Fruit fly (Drosophila melanogaster) whole organism, embryonic: ENCODE results near the gene CG14282.

Experiments
- Ada2b ChIP-seq: fragments of 200-800 bp; sonication (Bioruptor generic); IDR thresholded peaks from 2 replicates; pipeline ENCODE4 v1.3.6; 2022; ENCODE audit warnings: missing biosample characterization, missing genetic modification characterization
- Asciz ChIP-seq: fragments of 200-800 bp; sonication (Bioruptor generic); optimal IDR thresholded peaks from 2 replicates; lab custom pipeline; 2017; ENCODE audit warnings: missing biosample characterization, mild to moderate bottlenecking, missing genetic modification characterization, missing genetic modification reagents
- CG11093 ChIP-seq: fragments of 200-800 bp; sonication (Bioruptor generic); IDR thresholded peaks from 3 replicates; pipeline ENCODE4 v1.3.6; 2022; ENCODE audit warnings: missing biosample characterization, missing genetic modification characterization
- CG11696 ChIP-seq: fragments of 200-800 bp; sonication (Bioruptor generic); IDR thresholded peaks from 2 replicates; pipeline ENCODE4 v1.3.6; 2022; ENCODE audit warnings: missing biosample characterization, missing genetic modification characterization
- CG12071 ChIP-seq: fragments of 200-800 bp; sonication (Bioruptor generic); optimal IDR thresholded peaks from 3 replicates; lab custom pipeline; 2018; ENCODE audit warnings: missing biosample characterization, mild to moderate bottlenecking, missing genetic modification characterization
- CG12942 ChIP-seq: fragments of 200-800 bp; sonication (Bioruptor generic); optimal IDR thresholded peaks from 3 replicates; lab custom pipeline; 2016; ENCODE audit warnings: missing biosample characterization, missing genetic modification characterization
- CG13296 ChIP-seq: fragments of 200-800 bp; sonication (Bioruptor generic); optimal IDR thresholded peaks from 3 replicates; lab custom pipeline; 2018; ENCODE audit warnings: missing biosample characterization, mild to moderate bottlenecking, missing genetic modification characterization
- CG14441 ChIP-seq: fragments of 200-800 bp; sonication (Bioruptor generic); IDR thresholded peaks from 2 replicates; pipeline ENCODE4 v1.3.6; 2022; ENCODE audit warnings: missing biosample characterization, missing genetic modification characterization
- CG17361 ChIP-seq: fragments of 200-800 bp; sonication (Bioruptor generic); IDR thresholded peaks from 3 replicates; pipeline ENCODE4 v1.3.6; 2022; ENCODE audit warnings: missing biosample characterization, missing genetic modification characterization
- CG18476 ChIP-seq: fragments of 200-800 bp; sonication (Bioruptor generic); optimal IDR thresholded peaks from 2 replicates; lab custom pipeline; 2016; ENCODE audit warnings: missing biosample characterization, mild to moderate bottlenecking, missing genetic modification characterization
- CG18619 ChIP-seq: fragments of 200-800 bp; sonication (Bioruptor generic); optimal IDR thresholded peaks from 3 replicates; lab custom pipeline; 2017; ENCODE audit warnings: missing biosample characterization, mild to moderate bottlenecking, missing genetic modification characterization
- CG32772 ChIP-seq: fragments of 200-800 bp; sonication (Bioruptor generic); IDR thresholded peaks from 2 replicates; pipeline ENCODE4 v1.3.6; 2022; ENCODE audit warnings: missing biosample characterization, missing genetic modification characterization
- CG3281 ChIP-seq: fragments of 200-800 bp; sonication (Bioruptor generic); optimal IDR thresholded peaks from 3 replicates; lab custom pipeline; 2017; ENCODE audit warnings: missing biosample characterization, mild to moderate bottlenecking, missing genetic modification characterization
- CG4404 ChIP-seq: fragments of 200-800 bp; sonication (Bioruptor generic); IDR thresholded peaks from 2 replicates; pipeline ENCODE4 v1.3.6; 2022; ENCODE audit warnings: missing biosample characterization, missing genetic modification characterization
- CG4820 ChIP-seq: fragments of 200-800 bp; sonication (Bioruptor generic); optimal IDR thresholded peaks from 3 replicates; lab custom pipeline; 2016; ENCODE audit warnings: missing biosample characterization, missing genetic modification characterization
- CG6254 ChIP-seq: fragments of 200-800 bp; sonication (Bioruptor generic); optimal IDR thresholded peaks from 3 replicates; lab custom pipeline; 2017; ENCODE audit warnings: mild to moderate bottlenecking, missing biosample characterization, missing genetic modification reagents, missing genetic modification characterization
- CG6683 ChIP-seq: fragments of 200-800 bp; sonication (Bioruptor generic); optimal IDR thresholded peaks from 2 replicates; lab custom pipeline; 2017; ENCODE audit warnings: missing biosample characterization, mild to moderate bottlenecking, missing genetic modification characterization, missing genetic modification reagents
- CG7987 ChIP-seq: fragments of 200-800 bp; sonication (Bioruptor generic); optimal IDR thresholded peaks from 2 replicates; lab custom pipeline; 2018; ENCODE audit warnings: missing biosample characterization, mild to moderate bottlenecking, missing genetic modification characterization, moderate library complexity
- CG8089 ChIP-seq: fragments of 200-800 bp; sonication (Bioruptor generic); optimal IDR thresholded peaks from 3 replicates; lab custom pipeline; 2016; ENCODE audit warnings: missing biosample characterization, missing genetic modification characterization
- CG9876 ChIP-seq: fragments of 200-800 bp; sonication (Bioruptor generic); optimal IDR thresholded peaks from 2 replicates; lab custom pipeline; 2016; ENCODE audit warnings: missing biosample characterization, missing genetic modification characterization
- Ets65A ChIP-seq: fragments of 200-800 bp; sonication (Bioruptor generic); peaks from one replicate; lab custom pipeline; 2016; ENCODE audit warnings: missing biosample characterization, missing genetic modification characterization
- NC2β ChIP-seq: fragments of 200-800 bp; sonication (Bioruptor generic); optimal IDR thresholded peaks from 2 replicates; lab custom pipeline; 2016; ENCODE audit warnings: missing biosample characterization, missing genetic modification characterization
- NFAT ChIP-seq: fragments of 200-800 bp; sonication (Bioruptor generic); IDR thresholded peaks from 2 replicates; pipeline ENCODE4 v1.3.6; 2022; ENCODE audit warnings: missing biosample characterization, missing genetic modification characterization
- Optix ChIP-seq: fragments of 200-800 bp; sonication (Bioruptor generic); IDR thresholded peaks from 3 replicates; pipeline ENCODE4 v1.3.6; 2022; ENCODE audit warnings: missing biosample characterization, missing genetic modification characterization
- Pdp1 ChIP-seq, 2 experiments: fragments of 200-800 bp; sonication (Bioruptor generic); optimal IDR thresholded peaks; 3 replicates each; lab custom pipeline; 2016; ENCODE audit warnings: missing biosample characterization in 2 of 2, missing genetic modification characterization in 2 of 2, mild to moderate bottlenecking in 1 of 2, moderate library complexity in 1 of 2
- Six4 ChIP-seq: fragments of 200-800 bp; sonication (Bioruptor generic); optimal IDR thresholded peaks from 2 replicates; lab custom pipeline; 2016; ENCODE audit warnings: missing biosample characterization, missing genetic modification characterization
- Sox100B ChIP-seq: fragments of 200-800 bp; sonication (Bioruptor generic); optimal IDR thresholded peaks from 3 replicates; lab custom pipeline; 2018; ENCODE audit warnings: missing biosample characterization, mild to moderate bottlenecking, missing genetic modification characterization
- Vsx1 ChIP-seq: fragments of 200-800 bp; sonication (Bioruptor generic); optimal IDR thresholded peaks from 2 replicates; lab custom pipeline; 2017; ENCODE audit warnings: missing biosample characterization, mild to moderate bottlenecking, missing genetic modification characterization, missing genetic modification reagents
- bbx ChIP-seq: fragments of 200-800 bp; sonication (Bioruptor generic); IDR thresholded peaks from 2 replicates; pipeline ENCODE4 v1.3.6; 2022; ENCODE audit warnings: missing biosample characterization, missing genetic modification characterization; ENCODE audit not compliant: partially characterized antibody
- dimm ChIP-seq: fragments of 200-800 bp; sonication (Bioruptor generic); IDR thresholded peaks from 2 replicates; pipeline ENCODE4 v1.3.6; 2022; ENCODE audit warnings: missing biosample characterization, missing genetic modification characterization
- esg ChIP-seq: fragments of 200-800 bp; sonication (Bioruptor generic); conservative IDR thresholded peaks from 2 replicates; pipeline ENCODE4 v1.3.6; 2022; ENCODE audit warnings: missing biosample characterization, missing genetic modification characterization
- gfzf ChIP-seq: fragments of 200-800 bp; sonication (Bioruptor generic); optimal IDR thresholded peaks from 2 replicates; lab custom pipeline; 2016; ENCODE audit warnings: missing biosample characterization, mild to moderate bottlenecking, missing genetic modification characterization, moderate library complexity
- grn ChIP-seq: fragments of 200-800 bp; sonication (Bioruptor generic); optimal IDR thresholded peaks from 3 replicates; lab custom pipeline; 2017; ENCODE audit warnings: missing biosample characterization, missing genetic modification characterization
- gro ChIP-seq: fragments of 200-800 bp; sonication (Bioruptor generic); optimal IDR thresholded peaks from 2 replicates; lab custom pipeline; 2016; ENCODE audit warnings: missing biosample characterization, missing genetic modification characterization
- gsb-n ChIP-seq: fragments of 200-800 bp; sonication (Bioruptor generic); optimal IDR thresholded peaks from 3 replicates; lab custom pipeline; 2018; ENCODE audit warnings: missing biosample characterization, mild to moderate bottlenecking, missing genetic modification characterization
- hkb ChIP-seq, 2 experiments: fragments of 200-800 bp in 1 of 2; fragments of >200 bp in 1 of 2; sonication (Bioruptor generic) in 1 of 2; IDR thresholded peaks in 1 of 2; optimal IDR thresholded peaks in 1 of 2; 2 replicates each; pipeline versions ENCODE4 v1.3.6 to Lab custom; 2017 to 2022; ENCODE audit warnings: missing biosample characterization in 1 of 2, missing genetic modification characterization in 1 of 2
- kay ChIP-seq: fragments of 200-800 bp; sonication (Bioruptor generic); optimal IDR thresholded peaks from 2 replicates; lab custom pipeline; 2016; ENCODE audit warnings: missing biosample characterization, missing genetic modification characterization
- lab ChIP-seq: fragments of 200-800 bp; sonication (Bioruptor generic); optimal IDR thresholded peaks from 3 replicates; lab custom pipeline; 2017; ENCODE audit warnings: missing biosample characterization, missing genetic modification characterization, mild to moderate bottlenecking, moderate library complexity, missing genetic modification reagents
- otp ChIP-seq: fragments of 200-800 bp; sonication (Bioruptor generic); IDR thresholded peaks from 3 replicates; pipeline ENCODE4, ENCODE4 v1.3.6; 2022; ENCODE audit warnings: missing biosample characterization, missing genetic modification characterization
- pho ChIP-seq: fragments of 200-800 bp; sonication (Bioruptor generic); optimal IDR thresholded peaks from 2 replicates; lab custom pipeline; 2016; ENCODE audit warnings: missing biosample characterization, missing genetic modification characterization
- pnt ChIP-seq: fragments of 200-800 bp; sonication (Bioruptor generic); optimal IDR thresholded peaks from 3 replicates; lab custom pipeline; 2016; ENCODE audit warnings: missing biosample characterization, missing genetic modification characterization
- rib ChIP-seq: fragments of 200-800 bp; sonication (Bioruptor generic); IDR thresholded peaks from 2 replicates; pipeline ENCODE4 v1.3.6; 2022; ENCODE audit warnings: missing biosample characterization, missing genetic modification characterization
- row ChIP-seq: fragments of 200-800 bp; sonication (Bioruptor generic); IDR thresholded peaks from 3 replicates; pipeline ENCODE4 v1.3.6; 2022; ENCODE audit warnings: missing biosample characterization, missing genetic modification characterization
- salm ChIP-seq: fragments of 200-800 bp; sonication (Bioruptor generic); optimal IDR thresholded peaks from 2 replicates; lab custom pipeline; 2018; ENCODE audit warnings: missing biosample characterization, mild to moderate bottlenecking, missing genetic modification characterization
- schlank ChIP-seq: fragments of 200-800 bp; sonication (Bioruptor generic); optimal IDR thresholded peaks from 2 replicates; lab custom pipeline; 2018; ENCODE audit warnings: missing biosample characterization, mild to moderate bottlenecking, missing genetic modification characterization
- sd ChIP-seq: fragments of 200-800 bp; sonication (Bioruptor generic); optimal IDR thresholded peaks from 3 replicates; lab custom pipeline; 2018; ENCODE audit warnings: missing biosample characterization, mild to moderate bottlenecking, missing genetic modification characterization, moderate library complexity
- so ChIP-seq: fragments of 200-800 bp; sonication (Bioruptor generic); IDR thresholded peaks from 3 replicates; pipeline ENCODE4 v1.3.6; 2022; ENCODE audit warnings: missing biosample characterization, missing genetic modification characterization
- ssp ChIP-seq: fragments of 200-800 bp; sonication (Bioruptor generic); IDR thresholded peaks from 2 replicates; pipeline ENCODE4 v1.3.6; 2022; ENCODE audit warnings: missing biosample characterization, missing genetic modification characterization
- zfh2 ChIP-seq: fragments of 200-800 bp; sonication (Bioruptor generic); optimal IDR thresholded peaks from 2 replicates; lab custom pipeline; 2016; ENCODE audit warnings: missing biosample characterization, missing genetic modification characterization

The CG14282 gene

DNA sequence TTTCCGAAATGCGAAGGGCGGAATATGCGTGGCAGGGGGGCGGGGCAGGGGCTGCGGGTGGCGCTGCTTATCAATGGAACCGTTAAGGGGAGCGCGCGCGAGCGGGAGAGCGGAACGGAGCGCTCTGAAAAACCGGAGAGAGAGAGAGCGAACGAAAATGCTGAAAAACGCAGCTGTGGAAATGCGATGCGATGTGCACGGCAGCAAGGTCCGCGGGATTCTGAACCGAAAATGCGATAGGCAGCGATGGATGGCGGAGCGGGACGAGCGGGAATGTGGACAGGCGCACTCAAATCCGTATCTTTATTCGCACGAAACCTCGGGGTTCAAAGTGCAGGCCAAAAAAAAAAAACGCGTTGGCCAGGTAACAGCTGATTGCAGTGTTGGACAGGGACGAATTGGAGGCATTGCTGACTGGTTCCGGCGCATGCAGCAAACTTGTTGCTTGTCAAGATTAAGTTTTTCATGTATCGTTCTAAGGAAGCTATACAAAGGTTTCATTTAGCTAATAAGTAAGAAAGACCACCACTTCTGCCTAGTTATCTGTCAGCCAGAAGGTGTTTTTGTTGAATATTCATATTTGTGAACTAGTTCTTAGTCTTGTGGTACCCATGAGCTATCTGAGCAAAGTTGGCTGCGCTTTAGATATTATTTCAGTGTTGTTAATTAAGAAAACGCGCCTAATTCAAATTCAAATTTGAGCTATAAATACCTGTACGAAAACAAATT is 29.1 kb upstream of the CG14282 start, which contains the start of gene Ppcs:
Gene Ppcs (minus strand): TSS at position 400 of the 729 bp plus-strand sequence.
- TF ChIP-seq Optix (GFP tag; lab: Robert Waterston, UW) = no peak
- peak; percentile 23 for TF ChIP-seq gsb-n (tag; lab: Kevin White, UChicago)
- TF ChIP-seq pho (GFP tag; lab: Kevin White, UChicago) = peak; percentile 74
- TF ChIP-seq esg (GFP tag; lab: Robert Waterston, UW) = no peak
- peak; percentile 59 for TF ChIP-seq row (GFP tag; lab: Robert Waterston, UW)
- peak; percentile 73 for TF ChIP-seq CG13296 (GFP tag; lab: Kevin White, UChicago)
- TF ChIP-seq Sox100B = peak; percentile 81
- no peak for TF ChIP-seq schlank (tag; lab: Kevin White, UChicago)
- TF ChIP-seq otp (GFP tag; lab: Robert Waterston, UW) = peak; percentile 45; the same call in 2 of the 3 replicates
- no peak for TF ChIP-seq grn (GFP tag; lab: Kevin White, UChicago)
- TF ChIP-seq CG7987 = peak; percentile 13
- TF ChIP-seq CG12071 = peak; percentile 19
- peak; percentile 50 for TF ChIP-seq CG8089 (GFP tag; lab: Kevin White, UChicago)
- TF ChIP-seq kay (GFP tag; lab: Kevin White, UChicago) = peak; percentile 62
- TF ChIP-seq so (GFP tag; lab: Robert Waterston, UW) = no peak
- no peak for TF ChIP-seq CG11093 (GFP tag; lab: Robert Waterston, UW)
- peak; percentile 49 for TF ChIP-seq CG6683 (GFP tag; lab: Kevin White, UChicago)
- TF ChIP-seq CG4404 = no peak; the same call in 1 of the 2 replicates
- TF ChIP-seq NC2β = peak; percentile 50
- peak; percentile 73 for TF ChIP-seq zfh2 (GFP tag; lab: Kevin White, UChicago)
- peak; percentile 69 for TF ChIP-seq lab (GFP tag; lab: Kevin White, UChicago)
- TF ChIP-seq CG32772 (GFP tag; lab: Robert Waterston, UW) = peak; percentile 72
- TF ChIP-seq CG3281 = peak; percentile 76
- peak; percentile 59 for TF ChIP-seq CG9876
- no peak for TF ChIP-seq pnt
- peak; percentile 17 for TF ChIP-seq Vsx1 (GFP tag; lab: Kevin White, UChicago)
- TF ChIP-seq gfzf (GFP tag; lab: Kevin White, UChicago) = peak; percentile 44
- 0 out of 2 replicates have a peak, but pooled peaks have one; percentile 32 for TF ChIP-seq CG11696
- TF ChIP-seq Asciz (GFP tag; lab: Kevin White, UChicago) = peak; percentile 40
- TF ChIP-seq bbx (GFP tag; lab: Robert Waterston, UW) = no peak; the same call in 1 of the 2 replicates
- peak; percentile 58 for TF ChIP-seq CG18476 (GFP tag; lab: Kevin White, UChicago)
- no peak for TF ChIP-seq hkb (optimal IDR thresholded peaks at IDR 0.05; lab: Kevin White, UChicago)
- TF ChIP-seq hkb (GFP tag; IDR thresholded peaks at IDR 0.05; lab: Robert Waterston, UW) = no peak; the same call in 1 of the 2 replicates
- TF ChIP-seq Pdp1 (GFP tag; optimal IDR thresholded peaks at IDR 0.05; lab: Kevin White, UChicago) = peak; percentile 38 to 59
- TF ChIP-seq CG4820 = peak; percentile 32
- TF ChIP-seq Ets65A = peak; percentile 93
- TF ChIP-seq CG14441 = no peak
- TF ChIP-seq CG17361 (GFP tag; lab: Robert Waterston, UW) = peak; percentile 81
- TF ChIP-seq CG6254 (GFP tag; lab: Kevin White, UChicago) = peak; percentile 57
- no peak for TF ChIP-seq Ada2b (GFP tag; lab: Robert Waterston, UW)
- TF ChIP-seq dimm (GFP tag; lab: Robert Waterston, UW) = no peak
- TF ChIP-seq sd (tag; lab: Kevin White, UChicago) = peak; percentile 51
- peak; percentile 64; the same call in 1 of the 2 replicates for TF ChIP-seq rib (GFP tag; lab: Robert Waterston, UW)
- peak; percentile 69 for TF ChIP-seq CG18619 (GFP tag; lab: Kevin White, UChicago)
- TF ChIP-seq gro = peak; percentile 16
- TF ChIP-seq salm = no peak
- TF ChIP-seq ssp (GFP tag; lab: Robert Waterston, UW) = 0 out of 2 replicates have a peak, but pooled peaks have one; percentile 17
- peak; percentile 49 for TF ChIP-seq CG12942 (GFP tag; lab: Kevin White, UChicago)
- TF ChIP-seq NFAT (GFP tag; lab: Robert Waterston, UW) = 0 out of 2 replicates have a peak, but pooled peaks have one; percentile 2
- TF ChIP-seq Six4 (GFP tag; lab: Kevin White, UChicago) = peak; percentile 42
